Worm (Caenorhabditis elegans) whole organism, L1 larva: ENCODE results near the gene add-1.
A peak's percentile ranks its signal among the peaks of the same experiment; 100 is the strongest.

ENCODE experiments used
- C04F5.9 ChIP-seq: sonication (generic microtip); optimal IDR thresholded peaks from 2 replicates; lab custom pipeline; 2016; ENCODE audit warnings: missing genetic modification characterization, missing compliant biosample characterization
- C16A3.4 ChIP-seq: fragments of 150-350 bp; optimal IDR thresholded peaks from 2 replicates; lab custom pipeline; 2014; ENCODE audit warnings: missing biosample characterization, missing genetic modification characterization
- F16B12.6 ChIP-seq: fragments of 150-350 bp; optimal IDR thresholded peaks from 2 replicates; lab custom pipeline; 2014; ENCODE audit warnings: missing biosample characterization, missing genetic modification characterization
- alr-1 ChIP-seq: fragments of 200-800 bp; sonication (Bioruptor generic); optimal IDR thresholded peaks from 2 replicates; lab custom pipeline; 2018; ENCODE audit warnings: borderline replicate concordance, mild to moderate bottlenecking, missing genetic modification characterization, missing compliant biosample characterization
- aly-2 ChIP-seq: fragments of 150-350 bp; optimal IDR thresholded peaks from 2 replicates; lab custom pipeline; 2014; ENCODE audit warnings: missing biosample characterization, missing genetic modification characterization
- ceh-8 ChIP-seq: fragments of 200-800 bp; sonication (Bioruptor generic); optimal IDR thresholded peaks from 2 replicates; lab custom pipeline; 2018; ENCODE audit warnings: mild to moderate bottlenecking, missing genetic modification characterization, moderate library complexity, missing compliant biosample characterization
- ceh-82 ChIP-seq, 3 experiments: fragments of 150-350 bp in 1 of 3; sonication (generic microtip) in 2 of 3; optimal IDR thresholded peaks; 2 replicates each; lab custom pipeline; 2014 to 2017; ENCODE audit warnings: missing biosample characterization in 3 of 3, missing genetic modification characterization in 3 of 3
- ceh-88 ChIP-seq: fragments of 200-800 bp; sonication (Bioruptor generic); IDR thresholded peaks from 2 replicates; pipeline ENCODE4 v1.3.6; 2022; ENCODE audit warnings: missing genetic modification characterization, missing compliant biosample characterization
- ceh-90 ChIP-seq: sonication (generic microtip); optimal IDR thresholded peaks from 2 replicates; lab custom pipeline; 2016; ENCODE audit warnings: missing genetic modification characterization, missing compliant biosample characterization
- ces-1 ChIP-seq: fragments of 150-350 bp; optimal IDR thresholded peaks from 2 replicates; lab custom pipeline; 2014; ENCODE audit warnings: missing biosample characterization, missing genetic modification reagents, missing genetic modification characterization
- efl-1 ChIP-seq, 4 experiments: fragments of 150-350 bp; optimal IDR thresholded peaks in 3 of 4; peaks in 1 of 4; 1 replicate in 1 of 4; 2 replicates in 3 of 4; lab custom pipeline; 2014; ENCODE audit warnings: missing biosample characterization in 2 of 4, missing genetic modification characterization in 2 of 4, missing genetic modification reagents in 2 of 4
- elt-2 ChIP-seq: sonication (generic microtip); optimal IDR thresholded peaks from 2 replicates; lab custom pipeline; 2016; ENCODE audit warnings: missing genetic modification characterization, mild to moderate bottlenecking, inconsistent platforms, missing compliant biosample characterization, missing genetic modification reagents
- elt-3 ChIP-seq, 6 experiments: fragments of 150-350 bp in 1 of 6; sonication (generic microtip); optimal IDR thresholded peaks; 2 replicates each; lab custom pipeline; 2017 to 2018; ENCODE audit warnings: missing biosample characterization in 6 of 6, missing genetic modification characterization in 6 of 6, inconsistent platforms in 1 of 6
- ets-5 ChIP-seq: fragments of 200-800 bp; sonication (Bioruptor generic); IDR thresholded peaks from 2 replicates; pipeline ENCODE4 v1.3.6; 2022; ENCODE audit warnings: missing genetic modification characterization, missing compliant biosample characterization
- fkh-10 ChIP-seq: sonication (generic microtip); optimal IDR thresholded peaks from 2 replicates; lab custom pipeline; 2017; ENCODE audit warnings: missing biosample characterization, missing genetic modification reagents, missing genetic modification characterization
- fkh-8 ChIP-seq: sonication (generic microtip); optimal IDR thresholded peaks from 2 replicates; lab custom pipeline; 2016; ENCODE audit warnings: mild to moderate bottlenecking, missing genetic modification characterization, missing compliant biosample characterization
- fos-1 ChIP-seq: fragments of 150-350 bp; optimal IDR thresholded peaks from 2 replicates; lab custom pipeline; 2014; ENCODE audit warnings: missing biosample characterization, missing genetic modification characterization
- grh-1 ChIP-seq: fragments of 200-800 bp; sonication (Bioruptor generic); IDR thresholded peaks from 2 replicates; pipeline ENCODE4 v1.3.6; 2022; ENCODE audit warnings: missing genetic modification reagents, missing genetic modification characterization, missing compliant biosample characterization
- irx-1 ChIP-seq: sonication (generic microtip); optimal IDR thresholded peaks from 2 replicates; lab custom pipeline; 2016; ENCODE audit warnings: missing genetic modification characterization, missing compliant biosample characterization
- isw-1 ChIP-seq: fragments of 200-800 bp; sonication (Bioruptor generic); IDR thresholded peaks from 2 replicates; pipeline ENCODE4 v1.3.6; 2022; ENCODE audit warnings: missing genetic modification characterization, missing compliant biosample characterization
- lin-13 ChIP-seq: fragments of 150-350 bp; optimal IDR thresholded peaks from 2 replicates; lab custom pipeline; 2014; ENCODE audit warnings: missing biosample characterization, missing genetic modification reagents, missing genetic modification characterization
- lin-14 ChIP-seq: fragments of 200-800 bp; sonication (Bioruptor generic); optimal IDR thresholded peaks from 2 replicates; lab custom pipeline; 2018; ENCODE audit warnings: mild to moderate bottlenecking, missing genetic modification characterization, moderate library complexity, missing compliant biosample characterization
- lin-35 ChIP-seq, 2 experiments: fragments of 150-350 bp; optimal IDR thresholded peaks; 2 replicates each; lab custom pipeline; 2014; ENCODE audit warnings: missing biosample characterization in 2 of 2, missing genetic modification characterization in 2 of 2, missing genetic modification reagents in 2 of 2
- lin-39 ChIP-seq: fragments of 150-350 bp; optimal IDR thresholded peaks from 2 replicates; lab custom pipeline; 2014; ENCODE audit warnings: missing biosample characterization, missing genetic modification reagents, missing genetic modification characterization
- mab-9 ChIP-seq: fragments of 200-800 bp; sonication (Bioruptor generic); IDR thresholded peaks from 2 replicates; pipeline ENCODE4 v1.3.6; 2022; ENCODE audit warnings: missing genetic modification reagents, missing genetic modification characterization, missing compliant biosample characterization
- mdl-1 ChIP-seq, 2 experiments: fragments of 150-350 bp; optimal IDR thresholded peaks; 2 replicates each; lab custom pipeline; 2014 to 2017; ENCODE audit warnings: missing biosample characterization in 2 of 2, missing genetic modification characterization in 2 of 2, inconsistent platforms in 1 of 2
- mef-2 ChIP-seq: fragments of 150-350 bp; optimal IDR thresholded peaks from 2 replicates; lab custom pipeline; 2014; ENCODE audit warnings: missing biosample characterization, missing genetic modification characterization
- mep-1 ChIP-seq: fragments of 150-350 bp; optimal IDR thresholded peaks from 2 replicates; lab custom pipeline; 2014; ENCODE audit warnings: missing biosample characterization, missing genetic modification characterization
- nhr-11 ChIP-seq: fragments of 150-350 bp; optimal IDR thresholded peaks from 2 replicates; lab custom pipeline; 2014; ENCODE audit warnings: missing biosample characterization, missing genetic modification characterization
- nhr-20 ChIP-seq: sonication (generic microtip); optimal IDR thresholded peaks from 2 replicates; lab custom pipeline; 2016; ENCODE audit warnings: mild to moderate bottlenecking, missing genetic modification characterization, missing compliant biosample characterization
- nhr-47 ChIP-seq: sonication (generic microtip); optimal IDR thresholded peaks from 2 replicates; lab custom pipeline; 2016; ENCODE audit warnings: mild to moderate bottlenecking, missing genetic modification characterization, moderate library complexity, missing compliant biosample characterization
- nhr-84 ChIP-seq: sonication (generic microtip); optimal IDR thresholded peaks from 2 replicates; lab custom pipeline; 2017; ENCODE audit warnings: missing biosample characterization, missing genetic modification characterization
- nhr-85 ChIP-seq: sonication (generic microtip); peaks from one replicate; lab custom pipeline; 2016; ENCODE audit warnings: missing genetic modification characterization, inconsistent platforms, missing compliant biosample characterization
- nhr-90 ChIP-seq: sonication (generic microtip); optimal IDR thresholded peaks from 2 replicates; lab custom pipeline; 2016; ENCODE audit warnings: mild to moderate bottlenecking, missing genetic modification characterization, missing compliant biosample characterization; ENCODE audit not compliant: poor library complexity
- pqm-1 ChIP-seq: sonication (generic microtip); optimal IDR thresholded peaks from 3 replicates; lab custom pipeline; 2017; ENCODE audit warnings: missing biosample characterization, missing genetic modification characterization
- rnt-1 ChIP-seq: sonication (generic microtip); optimal IDR thresholded peaks from 2 replicates; lab custom pipeline; 2016; ENCODE audit warnings: mild to moderate bottlenecking, missing genetic modification characterization, moderate library complexity, missing compliant biosample characterization
- skn-1 ChIP-seq: fragments of 150-350 bp; optimal IDR thresholded peaks from 2 replicates; lab custom pipeline; 2014; ENCODE audit warnings: missing biosample characterization, missing genetic modification characterization
- snpc-4 ChIP-seq: fragments of 150-350 bp; optimal IDR thresholded peaks from 2 replicates; lab custom pipeline; 2014; ENCODE audit warnings: missing biosample characterization, missing genetic modification characterization
- snu-23 ChIP-seq: sonication (generic microtip); optimal IDR thresholded peaks from 2 replicates; lab custom pipeline; 2016; ENCODE audit warnings: missing genetic modification characterization, missing compliant biosample characterization
- unc-130 ChIP-seq: fragments of 150-350 bp; optimal IDR thresholded peaks from 2 replicates; lab custom pipeline; 2017; ENCODE audit warnings: missing biosample characterization, missing genetic modification characterization, inconsistent platforms
- unc-62 ChIP-seq: fragments of 150-350 bp; optimal IDR thresholded peaks from 2 replicates; lab custom pipeline; 2014; ENCODE audit warnings: missing biosample characterization, missing genetic modification reagents, missing genetic modification characterization
- unc-98 ChIP-seq: fragments of 200-800 bp; sonication (Bioruptor generic); IDR thresholded peaks from 2 replicates; pipeline ENCODE4 v1.3.6; 2022; ENCODE audit warnings: missing genetic modification characterization, missing compliant biosample characterization
- xbp-1 ChIP-seq: sonication (generic microtip); optimal IDR thresholded peaks from 2 replicates; lab custom pipeline; 2016; ENCODE audit warnings: missing genetic modification characterization, missing compliant biosample characterization
- zag-1 ChIP-seq: fragments of 150-350 bp; optimal IDR thresholded peaks from 2 replicates; lab custom pipeline; 2014; ENCODE audit warnings: missing biosample characterization, missing genetic modification characterization
- ztf-11 ChIP-seq, 2 experiments: sonication (generic microtip); optimal IDR thresholded peaks; 2 replicates each; lab custom pipeline; 2016 to 2017; ENCODE audit warnings: missing genetic modification characterization in 2 of 2, missing biosample characterization in 1 of 2, missing compliant biosample characterization in 1 of 2

add-1 gene

DNA sequence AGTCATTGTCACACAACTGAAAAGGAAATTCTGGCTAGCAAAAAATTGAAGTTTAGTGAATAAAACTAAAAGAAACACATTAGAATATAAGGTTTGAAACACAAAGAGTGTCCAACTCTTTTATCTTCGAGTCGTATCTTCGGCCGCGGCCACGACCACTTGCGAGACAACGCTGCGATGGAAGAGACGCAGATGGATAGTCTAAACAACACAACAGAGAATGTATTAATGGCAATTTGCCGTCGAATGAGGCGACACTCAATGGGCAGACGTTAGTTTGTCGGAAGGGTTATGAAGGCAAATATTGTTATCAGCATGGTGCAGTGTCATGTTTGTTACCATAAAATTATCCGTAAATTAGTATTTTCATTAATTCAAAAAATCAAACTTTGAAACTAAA is 6.8 kb downstream of the add-1 start, which contains the start of gene F39C12.1 (continued):
- TF ChIP-seq rnt-1 (tag; lab: Kevin White, UChicago) (peak; percentile 79), ztf-11 (tag; optimal IDR thresholded peaks at IDR 0.05; lab: Kevin White, UChicago) (no peak), elt-3 (tag; optimal IDR thresholded peaks at IDR 0.05; lab: Kevin White, UChicago) (no peak), nhr-85 (tag; lab: Kevin White, UChicago) (peak; percentile 27), lin-39 (no peak), xbp-1 (tag; lab: Kevin White, UChicago) (peak; percentile 31), mep-1 (no peak), mdl-1 (tag; optimal IDR thresholded peaks at IDR 0.05; lab: Kevin White, UChicago) (no peak), snpc-4 (tag; lab: Kevin White, UChicago) (no peak), nhr-11 (tag; lab: Kevin White, UChicago) (no peak), ceh-88 (GFP tag; lab: Robert Waterston, UW) (no peak), C16A3.4 (tag; lab: Kevin White, UChicago) (no peak), aly-2 (tag; lab: Kevin White, UChicago) (no peak), alr-1 (no peak), elt-2 (tag; lab: Kevin White, UChicago) (peak; percentile 55), ceh-90 (peak; percentile 33), mab-9 (no peak), ceh-82 (tag; optimal IDR thresholded peaks at IDR 0.05; lab: Kevin White, UChicago) (peak in 2 of 3 experiments; percentile 24 to 26), nhr-47 (no peak), fos-1 (tag; lab: Kevin White, UChicago) (no peak), nhr-20 (peak; percentile 54), nhr-84 (tag; lab: Kevin White, UChicago) (no peak), fkh-10 (GFP tag; lab: Kevin White, UChicago) (no peak), lin-14 (peak; percentile 84), ets-5 (GFP tag; lab: Robert Waterston, UW) (no peak), unc-62 (GFP tag; lab: Kevin White, UChicago) (no peak), unc-98 (GFP tag; lab: Robert Waterston, UW) (no peak), F16B12.6 (tag; lab: Kevin White, UChicago) (no peak), lin-35 (GFP tag; optimal IDR thresholded peaks at IDR 0.05; lab: Kevin White, UChicago) (peak in 1 of 2 experiments; percentile 52), ceh-8 (GFP tag; lab: Kevin White, UChicago) (no peak), isw-1 (no peak), mef-2 (tag; lab: Kevin White, UChicago) (no peak), fkh-8 (tag; lab: Kevin White, UChicago) (no peak), lin-13 (no peak), C04F5.9 (tag; lab: Kevin White, UChicago) (no peak)

DNA sequence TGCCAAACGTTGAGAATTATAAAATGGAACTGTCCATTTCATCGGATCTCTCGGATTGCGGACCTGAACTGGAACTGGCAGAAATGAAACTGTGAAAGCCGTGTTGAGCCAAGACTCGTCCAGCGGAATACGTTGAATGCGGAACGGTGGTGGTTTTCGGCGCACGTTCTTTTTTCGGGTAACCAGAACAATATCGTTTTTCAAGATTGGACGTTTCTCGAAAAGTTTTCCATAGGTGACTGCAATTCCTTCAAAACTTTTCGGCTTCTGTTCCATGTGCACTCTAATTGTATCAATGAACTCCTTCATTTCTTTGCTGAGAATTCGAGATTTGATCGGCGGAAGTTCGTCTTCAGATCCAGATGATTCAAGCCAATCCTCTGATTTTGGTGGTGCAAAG is 15.1 kb downstream of the add-1 start:
- no peak for TF ChIP-seq unc-130
- TF ChIP-seq nhr-11 (tag; lab: Kevin White, UChicago): no peak
- TF ChIP-seq efl-1 (optimal IDR thresholded peaks at IDR 0.05; lab: Kevin White, UChicago): no peak
- TF ChIP-seq efl-1 (GFP tag; optimal IDR thresholded peaks at IDR 0.05 in 1 of 2; lab: Kevin White, UChicago): no peak
- no peak for TF ChIP-seq C16A3.4 (tag; lab: Kevin White, UChicago)
- no peak for TF ChIP-seq alr-1
- TF ChIP-seq zag-1 (tag; lab: Kevin White, UChicago): no peak

DNA sequence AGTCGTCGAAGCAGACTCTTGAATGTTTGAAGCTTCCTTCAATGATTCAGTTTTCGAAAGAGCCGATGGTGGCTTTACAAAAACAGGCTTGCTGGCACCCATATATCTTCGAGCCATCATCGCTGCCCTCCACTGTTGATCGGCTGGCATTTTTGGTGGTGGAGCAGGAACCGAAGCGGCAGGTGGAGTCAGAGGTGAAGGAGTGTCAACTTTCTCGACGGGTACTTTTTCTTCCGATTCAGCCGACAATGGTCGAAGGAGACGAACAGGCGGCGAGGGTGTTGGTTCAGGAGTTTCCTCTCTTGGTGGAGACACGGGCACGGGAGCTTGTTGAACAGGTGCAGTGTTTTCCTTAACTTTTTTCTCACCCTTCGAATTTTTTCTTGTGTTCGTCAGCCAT is 17.5 kb downstream of the add-1 start:
- TF ChIP-seq grh-1 (GFP tag; lab: Robert Waterston, UW) (no peak), snu-23 (no peak), pqm-1 (tag; lab: Kevin White, UChicago) (no peak), skn-1 (no peak), ces-1 (GFP tag; lab: Kevin White, UChicago) (no peak), nhr-90 (tag; lab: Kevin White, UChicago) (no peak), C16A3.4 (tag; lab: Kevin White, UChicago) (no peak), F16B12.6 (tag; lab: Kevin White, UChicago) (no peak), unc-98 (GFP tag; lab: Robert Waterston, UW) (no peak), irx-1 (no peak), mef-2 (tag; lab: Kevin White, UChicago) (no peak)
